Worm (Caenorhabditis elegans) whole organism, young adult: Measurements from ENCODE around the gene nep-12.

Source experiments
- B0261.1 ChIP-seq: sonication (generic microtip); optimal IDR thresholded peaks from 2 replicates; lab custom pipeline; 2016; ENCODE audit warnings: mild to moderate bottlenecking, missing genetic modification characterization, moderate library complexity, missing compliant biosample characterization
- F57C9.4 ChIP-seq: sonication (generic microtip); optimal IDR thresholded peaks from 2 replicates; lab custom pipeline; 2017; ENCODE audit warnings: mild to moderate bottlenecking, missing genetic modification characterization, missing compliant biosample characterization
- aptf-2 ChIP-seq: fragments of 200-800 bp; sonication (Bioruptor generic); conservative IDR thresholded peaks from 2 replicates; pipeline ENCODE4 v1.3.6; 2022; ENCODE audit warnings: missing genetic modification reagents, missing genetic modification characterization, missing compliant biosample characterization
- snpc-4 ChIP-seq, 5 experiments: fragments of 150-350 bp in 1 of 5; sonication (generic microtip) in 4 of 5; optimal IDR thresholded peaks; 2 replicates each; lab custom pipeline; 2014 to 2018; ENCODE audit warnings: missing genetic modification characterization in 5 of 5, missing biosample characterization in 3 of 5, antibody characterized with exemption in 2 of 5, mild to moderate bottlenecking in 2 of 5, missing compliant biosample characterization in 2 of 5, missing genotype in 2 of 5, moderate library complexity in 2 of 5, missing genetic modification reagents in 1 of 5

- TF ChIP-seq F57C9.4 (tag; lab: Kevin White, UChicago) (no peak), snpc-4 (GFP tag; optimal IDR thresholded peaks at IDR 0.05; lab: Kevin White, UChicago) (no peak), snpc-4 (tag; optimal IDR thresholded peaks at IDR 0.05; lab: Kevin White, UChicago) (no peak), aptf-2 (GFP tag; lab: Robert Waterston, UW) (no peak), B0261.1 (tag; lab: Kevin White, UChicago) (no peak)
Measured at ce11 chrII:4769096-4769495, 15.2 kb downstream of the nep-12 start.
